Worm (Caenorhabditis elegans) whole organism, L3 larva: Measurements from ENCODE around the gene ZC395.5.

ENCODE experiments used
- R02D3.7 ChIP-seq: fragments of 150-350 bp; optimal IDR thresholded peaks from 2 replicates; lab custom pipeline; 2014; ENCODE audit warnings: missing biosample characterization, missing genetic modification characterization
- ZK546.5 ChIP-seq: sonication (generic microtip); optimal IDR thresholded peaks from 2 replicates; lab custom pipeline; 2017; ENCODE audit warnings: missing biosample characterization, missing genetic modification characterization
- ama-1 ChIP-seq: fragments of 150-350 bp; optimal IDR thresholded peaks from 2 replicates; lab custom pipeline; 2018
- ceh-16 ChIP-seq: sonication (generic microtip); optimal IDR thresholded peaks from 2 replicates; lab custom pipeline; 2017; ENCODE audit warnings: missing biosample characterization, missing genetic modification characterization
- ceh-28 ChIP-seq: fragments of 150-350 bp; optimal IDR thresholded peaks from 2 replicates; lab custom pipeline; 2014; ENCODE audit warnings: missing biosample characterization, missing genetic modification reagents, missing genetic modification characterization
- ceh-82 ChIP-seq: fragments of 150-350 bp; optimal IDR thresholded peaks from 2 replicates; lab custom pipeline; 2014; ENCODE audit warnings: missing biosample characterization, missing genetic modification characterization
- ceh-9 ChIP-seq: sonication (generic microtip); optimal IDR thresholded peaks from 2 replicates; lab custom pipeline; 2018; ENCODE audit warnings: missing biosample characterization, missing genetic modification characterization
- daf-12 ChIP-seq: fragments of 150-350 bp; optimal IDR thresholded peaks from 2 replicates; lab custom pipeline; 2014; ENCODE audit warnings: missing biosample characterization, missing genetic modification reagents, missing genetic modification characterization
- egl-27 ChIP-seq: sonication (generic microtip); optimal IDR thresholded peaks from 4 replicates; lab custom pipeline; 2017; ENCODE audit warnings: missing biosample characterization, missing genetic modification reagents, missing genetic modification characterization
- egl-5 ChIP-seq: fragments of 150-350 bp; optimal IDR thresholded peaks from 2 replicates; lab custom pipeline; 2017; ENCODE audit warnings: missing biosample characterization, missing genetic modification reagents, missing genetic modification characterization, inconsistent platforms
- elt-1 ChIP-seq: fragments of 150-350 bp; optimal IDR thresholded peaks from 2 replicates; lab custom pipeline; 2014; ENCODE audit warnings: missing biosample characterization, missing genetic modification characterization
- elt-2 ChIP-seq: sonication (generic microtip); optimal IDR thresholded peaks from 2 replicates; lab custom pipeline; 2016; ENCODE audit warnings: missing genetic modification reagents, mild to moderate bottlenecking, missing genetic modification characterization, missing compliant biosample characterization
- elt-3 ChIP-seq, 3 experiments: fragments of 150-350 bp in 1 of 3; sonication (generic microtip) in 2 of 3; optimal IDR thresholded peaks; 2 replicates in 2 of 3; 4 replicates in 1 of 3; lab custom pipeline; 2014 to 2017; ENCODE audit warnings: missing biosample characterization in 3 of 3, missing genetic modification characterization in 3 of 3
- fkh-10 ChIP-seq: sonication (generic microtip); optimal IDR thresholded peaks from 2 replicates; lab custom pipeline; 2017; ENCODE audit warnings: missing biosample characterization, missing genetic modification reagents, missing genetic modification characterization
- hmg-11 ChIP-seq: sonication (generic microtip); optimal IDR thresholded peaks from 2 replicates; lab custom pipeline; 2016; ENCODE audit warnings: missing genetic modification characterization, missing compliant biosample characterization
- jun-1 ChIP-seq: fragments of 150-350 bp; optimal IDR thresholded peaks from 2 replicates; lab custom pipeline; 2014; ENCODE audit warnings: missing biosample characterization, missing genetic modification reagents, missing genetic modification characterization
- lin-15B ChIP-seq: fragments of 150-350 bp; optimal IDR thresholded peaks from 2 replicates; lab custom pipeline; 2014; ENCODE audit warnings: missing biosample characterization, missing genetic modification characterization
- mml-1 ChIP-seq: fragments of 150-350 bp; sonication (generic microtip); optimal IDR thresholded peaks from 3 replicates; lab custom pipeline; 2014; ENCODE audit warnings: missing biosample characterization, missing genetic modification characterization
- nfya-1 ChIP-seq: sonication (generic microtip); optimal IDR thresholded peaks from 2 replicates; lab custom pipeline; 2017; ENCODE audit warnings: missing genetic modification characterization, mild to moderate bottlenecking, missing compliant biosample characterization, antibody characterized with exemption, moderate library complexity; ENCODE audit not compliant: insufficient read depth
- nhr-11 ChIP-seq: fragments of 150-350 bp; optimal IDR thresholded peaks from 2 replicates; lab custom pipeline; 2014; ENCODE audit warnings: missing biosample characterization, missing genetic modification characterization
- nhr-23 ChIP-seq: fragments of 150-350 bp; optimal IDR thresholded peaks from 2 replicates; lab custom pipeline; 2014; ENCODE audit warnings: missing biosample characterization, missing genetic modification reagents, missing genetic modification characterization
- nhr-237 ChIP-seq: fragments of 150-350 bp; optimal IDR thresholded peaks from 2 replicates; lab custom pipeline; 2014; ENCODE audit warnings: missing biosample characterization, missing genetic modification characterization
- nhr-25 ChIP-seq: sonication (generic microtip); optimal IDR thresholded peaks from 2 replicates; lab custom pipeline; 2017; ENCODE audit warnings: missing biosample characterization, missing genetic modification characterization
- nhr-28 ChIP-seq: fragments of 150-350 bp; optimal IDR thresholded peaks from 2 replicates; lab custom pipeline; 2014; ENCODE audit warnings: missing biosample characterization, missing genetic modification characterization
- nhr-76 ChIP-seq: fragments of 150-350 bp; sonication (generic microtip); optimal IDR thresholded peaks from 5 replicates; lab custom pipeline; 2014; ENCODE audit warnings: missing biosample characterization, missing genetic modification characterization
- nhr-77 ChIP-seq: fragments of 150-350 bp; optimal IDR thresholded peaks from 2 replicates; lab custom pipeline; 2014; ENCODE audit warnings: missing biosample characterization, missing genetic modification characterization
- pha-4 ChIP-seq: fragments of 150-350 bp; optimal IDR thresholded peaks from 2 replicates; lab custom pipeline; 2014; ENCODE audit warnings: missing biosample characterization, missing genetic modification reagents, missing genetic modification characterization
- sea-2 ChIP-seq: fragments of 150-350 bp; sonication (generic microtip); optimal IDR thresholded peaks from 4 replicates; lab custom pipeline; 2014; ENCODE audit warnings: missing biosample characterization, missing genetic modification reagents, missing genetic modification characterization
- skn-1 ChIP-seq: fragments of 150-350 bp; optimal IDR thresholded peaks from 2 replicates; lab custom pipeline; 2014; ENCODE audit warnings: missing biosample characterization, missing genetic modification characterization
- snpc-4 ChIP-seq: fragments of 150-350 bp; optimal IDR thresholded peaks from 2 replicates; lab custom pipeline; 2014; ENCODE audit warnings: missing biosample characterization, missing genetic modification characterization
- unc-39 ChIP-seq: sonication (generic microtip); optimal IDR thresholded peaks from 4 replicates; lab custom pipeline; 2017; ENCODE audit warnings: missing biosample characterization, missing genetic modification characterization
- unc-62 ChIP-seq: fragments of 150-350 bp; sonication (generic microtip); optimal IDR thresholded peaks from 4 replicates; lab custom pipeline; 2014; ENCODE audit warnings: missing biosample characterization, missing genetic modification reagents, missing genetic modification characterization
- ztf-11 ChIP-seq: fragments of 150-350 bp; optimal IDR thresholded peaks from 2 replicates; lab custom pipeline; 2014; ENCODE audit warnings: missing biosample characterization, missing genetic modification characterization
- ztf-4 ChIP-seq: fragments of 150-350 bp; optimal IDR thresholded peaks from 2 replicates; lab custom pipeline; 2014; ENCODE audit warnings: missing biosample characterization, missing genetic modification characterization

Gene ZC395.5

ce11 chrIII:5260394-5260793 is 7.3 kb upstream of the ZC395.5 start, which contains the start of gene gop-3:
Gene gop-3, plus strand, starts transcription at chrIII:5260694.
- TF ChIP-seq unc-39 (tag; lab: Kevin White, UChicago) (no peak), mml-1 (tag; lab: Kevin White, UChicago) (no peak), lin-15B (tag; lab: Kevin White, UChicago) (no peak), nhr-11 (tag; lab: Kevin White, UChicago) (no peak), ceh-9 (no peak), egl-5 (no peak), nhr-23 (tag; lab: Kevin White, UChicago) (no peak), egl-27 (tag; lab: Kevin White, UChicago) (no peak), unc-62 (GFP tag; lab: Kevin White, UChicago) (no peak), ceh-28 (tag; lab: Kevin White, UChicago) (no peak), elt-3 (tag; optimal IDR thresholded peaks at IDR 0.05; lab: Kevin White, UChicago) (no peak), ZK546.5 (no peak), nhr-76 (tag; lab: Kevin White, UChicago) (no peak), snpc-4 (tag; lab: Kevin White, UChicago) (no peak), elt-1 (tag; lab: Kevin White, UChicago) (no peak), elt-2 (tag; lab: Kevin White, UChicago) (no peak), ztf-4 (tag; lab: Kevin White, UChicago) (no peak)
- TF ChIP-seq, all 47 proteins: peak for 0

ce11 chrIII:5263299-5263993 is 4.2 kb upstream of the ZC395.5 start, which contains the start of the genes C34E10.9 and hap-1:
Gene C34E10.9, minus strand, starts transcription at chrIII:5263399.
Gene hap-1, plus strand, starts transcription at chrIII:5263943.
- TF ChIP-seq nfya-1 (tag; lab: Kevin White, UChicago) (no peak), ZK546.5 (no peak), nhr-237 (tag; lab: Kevin White, UChicago) (no peak), daf-12 (tag; lab: Kevin White, UChicago) (no peak), hmg-11 (no peak), ceh-9 (no peak), fkh-10 (GFP tag; lab: Kevin White, UChicago) (no peak), skn-1 (tag; lab: Kevin White, UChicago) (no peak), nhr-25 (tag; lab: Kevin White, UChicago) (no peak), ama-1 (no peak), nhr-11 (tag; lab: Kevin White, UChicago) (no peak), snpc-4 (tag; lab: Kevin White, UChicago) (no peak), unc-39 (tag; lab: Kevin White, UChicago) (no peak), elt-1 (tag; lab: Kevin White, UChicago) (no peak), nhr-28 (tag; lab: Kevin White, UChicago) (no peak), nhr-76 (tag; lab: Kevin White, UChicago) (no peak), R02D3.7 (tag; lab: Kevin White, UChicago) (no peak)

ce11 chrIII:5264813-5265212 is 2.8 kb upstream of the ZC395.5 start, which contains the start of gene gro-1:
Gene gro-1, plus strand, starts transcription at chrIII:5265113.
- TF ChIP-seq sea-2 (GFP tag; lab: Kevin White, UChicago) (no peak), nhr-23 (tag; lab: Kevin White, UChicago) (no peak), ztf-11 (tag; lab: Kevin White, UChicago) (no peak), ceh-16 (tag; lab: Kevin White, UChicago) (no peak), hmg-11 (no peak), snpc-4 (tag; lab: Kevin White, UChicago) (no peak)

ce11 chrIII:5268486-5268885 is 838 bp downstream of the ZC395.5 start:
- TF ChIP-seq ceh-82 (tag; lab: Kevin White, UChicago) (no peak), pha-4 (tag; lab: Kevin White, UChicago) (peak; percentile 28), elt-1 (tag; lab: Kevin White, UChicago) (no peak), jun-1 (tag; lab: Kevin White, UChicago) (peak; percentile 1)

ce11 chrIII:5269814-5270213 is 2.2 kb downstream of the ZC395.5 start, which contains the start of gene ZC395.4:
Gene ZC395.4, plus strand, starts transcription at chrIII:5270114.
- TF ChIP-seq nhr-25 (tag; lab: Kevin White, UChicago) (no peak), lin-15B (tag; lab: Kevin White, UChicago) (no peak), nhr-77 (tag; lab: Kevin White, UChicago) (no peak), jun-1 (tag; lab: Kevin White, UChicago) (no peak)
